Fruit fly (Drosophila melanogaster) whole organism, embryonic: ENCODE measurements around the gene CG13085.
A peak's percentile ranks its signal among the peaks of the same experiment; 100 is the strongest.

ENCODE experiments used
- ATbp ChIP-seq: fragments of 200-800 bp; sonication (Bioruptor generic); optimal IDR thresholded peaks from 2 replicates; lab custom pipeline; 2017; ENCODE audit warnings: missing biosample characterization, mild to moderate bottlenecking, missing genetic modification characterization, missing genetic modification reagents
- B-H1 ChIP-seq: fragments of 200-800 bp; sonication (Bioruptor generic); IDR thresholded peaks from 3 replicates; pipeline ENCODE4 v1.3.6; 2022; ENCODE audit warnings: missing biosample characterization, missing genetic modification characterization
- CG11085 ChIP-seq: fragments of 200-800 bp; sonication (Bioruptor generic); IDR thresholded peaks from 2 replicates; pipeline ENCODE4 v1.3.6; 2022; ENCODE audit warnings: missing biosample characterization, missing genetic modification characterization
- CG12071 ChIP-seq: fragments of 200-800 bp; sonication (Bioruptor generic); optimal IDR thresholded peaks from 3 replicates; lab custom pipeline; 2018; ENCODE audit warnings: missing biosample characterization, mild to moderate bottlenecking, missing genetic modification characterization
- CG15514 ChIP-seq: fragments of 200-800 bp; sonication (Bioruptor generic); optimal IDR thresholded peaks from 3 replicates; lab custom pipeline; 2017; ENCODE audit warnings: missing biosample characterization, missing genetic modification characterization, mild to moderate bottlenecking, moderate library complexity, missing genetic modification reagents
- CG17359 ChIP-seq: fragments of 200-800 bp; sonication (Bioruptor generic); optimal IDR thresholded peaks from 3 replicates; lab custom pipeline; 2018; ENCODE audit warnings: missing biosample characterization, mild to moderate bottlenecking, missing genetic modification characterization, moderate library complexity
- CG17361 ChIP-seq: fragments of 200-800 bp; sonication (Bioruptor generic); IDR thresholded peaks from 3 replicates; pipeline ENCODE4 v1.3.6; 2022; ENCODE audit warnings: missing biosample characterization, missing genetic modification characterization
- CG17568 ChIP-seq: fragments of 200-800 bp; sonication (Bioruptor generic); optimal IDR thresholded peaks from 2 replicates; lab custom pipeline; 2018; ENCODE audit warnings: missing biosample characterization, mild to moderate bottlenecking, missing genetic modification characterization, moderate library complexity
- CG1832 ChIP-seq: fragments of 200-800 bp; sonication (Bioruptor generic); optimal IDR thresholded peaks from 2 replicates; lab custom pipeline; 2017; ENCODE audit warnings: missing biosample characterization, mild to moderate bottlenecking, missing genetic modification characterization, inconsistent platforms
- CG2120 ChIP-seq: fragments of 200-800 bp; sonication (Bioruptor generic); optimal IDR thresholded peaks from 3 replicates; lab custom pipeline; 2016; ENCODE audit warnings: missing biosample characterization, missing genetic modification characterization
- CG32767 ChIP-seq: fragments of 200-800 bp; sonication (Bioruptor generic); IDR thresholded peaks from 2 replicates; pipeline ENCODE4 v1.3.6; 2022; ENCODE audit warnings: missing biosample characterization, missing genetic modification characterization
- CG3281 ChIP-seq: fragments of 200-800 bp; sonication (Bioruptor generic); optimal IDR thresholded peaks from 3 replicates; lab custom pipeline; 2017; ENCODE audit warnings: missing biosample characterization, mild to moderate bottlenecking, missing genetic modification characterization
- CG4424 ChIP-seq: fragments of 200-800 bp; sonication (Bioruptor generic); optimal IDR thresholded peaks from 3 replicates; lab custom pipeline; 2016; ENCODE audit warnings: missing biosample characterization, missing genetic modification characterization
- CG6791 ChIP-seq: fragments of 200-800 bp; sonication (Bioruptor generic); IDR thresholded peaks from 3 replicates; pipeline ENCODE4 v1.3.6; 2022; ENCODE audit warnings: missing biosample characterization, missing genetic modification characterization; ENCODE audit not compliant: partially characterized antibody
- CG7556 ChIP-seq: fragments of 200-800 bp; sonication (Bioruptor generic); optimal IDR thresholded peaks from 2 replicates; lab custom pipeline; 2017; ENCODE audit warnings: missing biosample characterization, mild to moderate bottlenecking, missing genetic modification characterization
- CG7786 ChIP-seq: fragments of 200-800 bp; sonication (Bioruptor generic); optimal IDR thresholded peaks from 2 replicates; lab custom pipeline; 2016; ENCODE audit warnings: missing biosample characterization, missing genetic modification characterization
- CG9817 ChIP-seq: fragments of 200-800 bp; sonication (Bioruptor generic); optimal IDR thresholded peaks from 2 replicates; lab custom pipeline; 2018; ENCODE audit warnings: missing biosample characterization, mild to moderate bottlenecking, missing genetic modification characterization, moderate library complexity
- Camta ChIP-seq: fragments of 200-800 bp; sonication (Bioruptor generic); optimal IDR thresholded peaks from 2 replicates; lab custom pipeline; 2016; ENCODE audit warnings: missing biosample characterization, missing genetic modification characterization
- Deaf1 ChIP-seq: fragments of 200-800 bp; optimal IDR thresholded peaks from 3 replicates; lab custom pipeline; 2019; ENCODE audit warnings: missing biosample characterization, mild to moderate bottlenecking, missing genetic modification characterization, moderate library complexity
- H2.0 ChIP-seq: fragments of 200-800 bp; sonication (Bioruptor generic); IDR thresholded peaks from 2 replicates; pipeline ENCODE4 v1.3.6; 2022; ENCODE audit warnings: missing biosample characterization, missing genetic modification characterization
- Hr3 ChIP-seq: fragments of 200-800 bp; sonication (Bioruptor generic); optimal IDR thresholded peaks from 3 replicates; lab custom pipeline; 2016; ENCODE audit warnings: missing biosample characterization, missing genetic modification characterization
- Mad ChIP-seq: fragments of 200-800 bp; sonication (Bioruptor generic); optimal IDR thresholded peaks from 2 replicates; lab custom pipeline; 2016; ENCODE audit warnings: missing biosample characterization, missing genetic modification characterization
- Mrtf ChIP-seq: fragments of 200-800 bp; sonication (Bioruptor generic); IDR thresholded peaks from 3 replicates; pipeline ENCODE4 v1.3.6; 2022; ENCODE audit warnings: missing biosample characterization, missing genetic modification characterization
- Poxn ChIP-seq: fragments of 200-800 bp; sonication (Bioruptor generic); IDR thresholded peaks from 2 replicates; pipeline ENCODE4 v1.3.6; 2022; ENCODE audit warnings: missing biosample characterization, missing genetic modification characterization
- Ssrp ChIP-seq: fragments of 200-800 bp; sonication (Bioruptor generic); optimal IDR thresholded peaks from 2 replicates; lab custom pipeline; 2018; ENCODE audit warnings: missing biosample characterization, mild to moderate bottlenecking, missing genetic modification characterization, moderate library complexity
- Trl ChIP-seq, 3 experiments: fragments of >200 bp in 2 of 3; fragments of 200-800 bp in 1 of 3; sonication (Bioruptor generic) in 1 of 3; optimal IDR thresholded peaks; 2 replicates in 1 of 3; 3 replicates in 2 of 3; lab custom pipeline; 2016 to 2017; ENCODE audit warnings: missing biosample characterization in 1 of 3, missing genetic modification characterization in 1 of 3
- az2 ChIP-seq: fragments of 200-800 bp; sonication (Bioruptor generic); optimal IDR thresholded peaks from 3 replicates; lab custom pipeline; 2016; ENCODE audit warnings: missing biosample characterization, missing genetic modification characterization
- bowl ChIP-seq: fragments of 200-800 bp; sonication (Bioruptor generic); IDR thresholded peaks from 2 replicates; pipeline ENCODE4 v1.3.6; 2022; ENCODE audit warnings: missing biosample characterization, missing genetic modification characterization
- bsh ChIP-seq, 2 experiments: fragments of 200-800 bp; sonication (Bioruptor generic); optimal IDR thresholded peaks; 2 replicates each; lab custom pipeline; 2017 to 2018; ENCODE audit warnings: mild to moderate bottlenecking in 2 of 2, missing biosample characterization in 2 of 2, missing genetic modification characterization in 2 of 2, moderate library complexity in 1 of 2
- corto ChIP-seq: fragments of 200-800 bp; sonication (Bioruptor generic); optimal IDR thresholded peaks from 2 replicates; lab custom pipeline; 2016; ENCODE audit warnings: missing biosample characterization, mild to moderate bottlenecking, missing genetic modification characterization, moderate library complexity
- dati ChIP-seq: fragments of 200-800 bp; sonication (Bioruptor generic); IDR thresholded peaks from 2 replicates; pipeline ENCODE4 v1.3.6; 2022; ENCODE audit warnings: missing biosample characterization, missing genetic modification characterization
- dysf ChIP-seq: fragments of 200-800 bp; sonication (Bioruptor generic); IDR thresholded peaks from 3 replicates; pipeline ENCODE4 v1.3.6; 2022; ENCODE audit warnings: missing biosample characterization, missing genetic modification characterization
- fd102C ChIP-seq: fragments of 200-800 bp; sonication (Bioruptor generic); optimal IDR thresholded peaks from 2 replicates; lab custom pipeline; 2018; ENCODE audit warnings: missing biosample characterization, mild to moderate bottlenecking, missing genetic modification characterization, moderate library complexity
- gce ChIP-seq: fragments of 200-800 bp; sonication (Bioruptor generic); IDR thresholded peaks from 3 replicates; pipeline ENCODE4 v1.3.6; 2022; ENCODE audit warnings: missing biosample characterization, missing genetic modification characterization
- gem ChIP-seq: fragments of 200-800 bp; sonication (Bioruptor generic); optimal IDR thresholded peaks from 2 replicates; lab custom pipeline; 2019; ENCODE audit warnings: missing biosample characterization, mild to moderate bottlenecking, missing genetic modification characterization, moderate library complexity
- grau ChIP-seq: fragments of 200-800 bp; optimal IDR thresholded peaks from 3 replicates; lab custom pipeline; 2019; ENCODE audit warnings: missing biosample characterization, mild to moderate bottlenecking, missing genetic modification characterization, moderate library complexity
- hkb ChIP-seq, 2 experiments: fragments of 200-800 bp in 1 of 2; fragments of >200 bp in 1 of 2; sonication (Bioruptor generic) in 1 of 2; IDR thresholded peaks in 1 of 2; optimal IDR thresholded peaks in 1 of 2; 2 replicates each; pipeline versions ENCODE4 v1.3.6 to Lab custom; 2017 to 2022; ENCODE audit warnings: missing biosample characterization in 1 of 2, missing genetic modification characterization in 1 of 2
- ind ChIP-seq: fragments of 200-800 bp; sonication (Bioruptor generic); optimal IDR thresholded peaks from 3 replicates; lab custom pipeline; 2016; ENCODE audit warnings: missing biosample characterization, missing genetic modification characterization
- knrl ChIP-seq: fragments of 200-800 bp; sonication (Bioruptor generic); IDR thresholded peaks from 3 replicates; pipeline ENCODE4 v1.3.6; 2022; ENCODE audit warnings: missing biosample characterization, missing genetic modification characterization; ENCODE audit not compliant: partially characterized antibody
- lab ChIP-seq: fragments of 200-800 bp; sonication (Bioruptor generic); optimal IDR thresholded peaks from 3 replicates; lab custom pipeline; 2017; ENCODE audit warnings: missing biosample characterization, missing genetic modification characterization, mild to moderate bottlenecking, moderate library complexity, missing genetic modification reagents
- oc ChIP-seq: fragments of 200-800 bp; sonication (Bioruptor generic); optimal IDR thresholded peaks from 2 replicates; lab custom pipeline; 2018; ENCODE audit warnings: missing biosample characterization, mild to moderate bottlenecking, missing genetic modification characterization, moderate library complexity
- pan ChIP-seq, 4 experiments: fragments of >200 bp in 3 of 4; fragments of 200-800 bp in 1 of 4; sonication (Bioruptor generic) in 1 of 4; optimal IDR thresholded peaks in 3 of 4; IDR thresholded peaks in 1 of 4; 2 replicates each; pipeline versions ENCODE4 v1.3.6 to Lab custom; 2017 to 2022; ENCODE audit warnings: missing biosample characterization in 2 of 4, missing genetic modification characterization in 2 of 4, mixed read lengths in 1 of 4
- pho ChIP-seq: fragments of 200-800 bp; sonication (Bioruptor generic); optimal IDR thresholded peaks from 2 replicates; lab custom pipeline; 2016; ENCODE audit warnings: missing biosample characterization, missing genetic modification characterization
- sd ChIP-seq: fragments of 200-800 bp; sonication (Bioruptor generic); optimal IDR thresholded peaks from 3 replicates; lab custom pipeline; 2018; ENCODE audit warnings: missing biosample characterization, mild to moderate bottlenecking, missing genetic modification characterization, moderate library complexity
- shn ChIP-seq: fragments of 200-800 bp; sonication (Bioruptor generic); optimal IDR thresholded peaks from 3 replicates; lab custom pipeline; 2016; ENCODE audit warnings: missing biosample characterization, missing genetic modification characterization
- sug ChIP-seq: fragments of 200-800 bp; optimal IDR thresholded peaks from 2 replicates; lab custom pipeline; 2019; ENCODE audit warnings: missing biosample characterization, mild to moderate bottlenecking, missing genetic modification characterization, moderate library complexity
- tup ChIP-seq: fragments of 200-800 bp; sonication (Bioruptor generic); optimal IDR thresholded peaks from 2 replicates; lab custom pipeline; 2016; ENCODE audit warnings: missing biosample characterization, mild to moderate bottlenecking, missing genetic modification characterization, moderate library complexity
- vfl ChIP-seq: fragments of 200-800 bp; sonication (Bioruptor generic); optimal IDR thresholded peaks from 2 replicates; lab custom pipeline; 2016; ENCODE audit warnings: missing biosample characterization, missing genetic modification characterization

The CG13085 gene

DNA sequence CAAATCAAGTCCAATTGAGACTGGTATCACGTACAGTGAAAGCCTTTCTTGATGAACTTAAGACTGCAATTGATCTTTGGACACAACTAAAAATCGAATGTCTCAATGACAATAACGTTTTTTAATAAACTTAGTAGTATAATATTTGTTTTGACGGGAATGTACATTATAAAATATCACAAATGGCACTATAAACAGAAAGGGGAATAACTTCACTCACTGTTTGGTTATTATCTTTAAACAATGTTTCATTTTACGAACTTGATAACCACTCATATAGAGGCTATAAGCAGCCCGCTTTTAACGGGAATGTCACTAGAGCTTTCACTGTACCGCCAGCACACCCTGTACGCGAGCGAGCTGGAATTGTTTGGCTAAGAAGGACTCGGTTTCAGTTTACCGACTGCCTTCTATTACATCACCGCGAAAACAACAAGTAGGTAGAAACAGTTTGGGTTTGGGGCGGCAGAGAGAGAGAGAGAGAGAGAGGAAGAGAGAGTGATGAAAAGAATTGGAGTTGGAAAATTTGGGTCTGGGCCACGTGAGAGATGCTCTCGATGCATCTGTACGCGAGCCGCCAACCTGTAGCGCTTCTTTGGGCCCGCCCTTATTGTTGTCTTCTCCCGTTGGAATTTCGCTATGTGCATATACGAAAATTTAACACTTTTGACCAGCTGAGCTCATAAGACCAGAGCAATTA lies 26.1 kb upstream of the CG13085 start (continued):
- TF ChIP-seq bowl (no peak), Trl (optimal IDR thresholded peaks at IDR 0.05; lab: Kevin White, UChicago) (peak; percentile 78 to 81), Trl (GFP tag; optimal IDR thresholded peaks at IDR 0.05; lab: Kevin White, UChicago) (no peak), CG9817 (tag; lab: Kevin White, UChicago) (no peak), gce (GFP tag; lab: Robert Waterston, UW) (no peak), Hr3 (no peak), pho (GFP tag; lab: Kevin White, UChicago) (peak; percentile 20), bsh (GFP tag; optimal IDR thresholded peaks at IDR 0.05; lab: Kevin White, UChicago) (peak in 1 of 2 experiments; percentile 22), CG15514 (GFP tag; lab: Kevin White, UChicago) (peak; percentile 10), ind (peak; percentile 22), CG1832 (GFP tag; lab: Kevin White, UChicago) (no peak), Camta (GFP tag; lab: Kevin White, UChicago) (no peak), Mad (GFP tag; lab: Kevin White, UChicago) (no peak), shn (GFP tag; lab: Kevin White, UChicago) (peak; percentile 16), knrl (GFP tag; lab: Robert Waterston, UW) (no peak), gem (tag; lab: Kevin White, UChicago) (peak; percentile 53), Ssrp (no peak), Mrtf (no peak), tup (no peak), vfl (peak; percentile 18), CG4424 (GFP tag; lab: Kevin White, UChicago) (no peak), CG17568 (GFP tag; lab: Kevin White, UChicago) (no peak), CG7556 (peak; percentile 40), oc (tag; lab: Kevin White, UChicago) (no peak), pan (optimal IDR thresholded peaks at IDR 0.05; lab: Kevin White, UChicago) (no peak), pan (GFP tag; optimal IDR thresholded peaks at IDR 0.05 in 1 of 2, IDR thresholded peaks at IDR 0.05 in 1 of 2) (peak in 1 of 2 experiments; percentile 30), CG7786 (GFP tag; lab: Kevin White, UChicago) (no peak), grau (tag; lab: Kevin White, UChicago) (peak; percentile 83), hkb (optimal IDR thresholded peaks at IDR 0.05; lab: Kevin White, UChicago) (no peak), hkb (GFP tag; IDR thresholded peaks at IDR 0.05; lab: Robert Waterston, UW) (no peak), CG2120 (peak; percentile 66), dysf (peak; percentile 43; the same call in 2 of the 3 replicates), Deaf1 (tag; lab: Kevin White, UChicago) (peak; percentile 17), lab (peak; percentile 32), CG32767 (GFP tag; lab: Robert Waterston, UW) (no peak), ATbp (GFP tag; lab: Kevin White, UChicago) (peak; percentile 20), az2 (GFP tag; lab: Kevin White, UChicago) (peak; percentile 16), dati (GFP tag; lab: Robert Waterston, UW) (no peak), fd102C (GFP tag; lab: Kevin White, UChicago) (no peak), B-H1 (GFP tag; lab: Robert Waterston, UW) (no peak), sug (tag; lab: Kevin White, UChicago) (no peak), CG6791 (GFP tag; lab: Robert Waterston, UW) (no peak), corto (no peak), H2.0 (GFP tag; lab: Robert Waterston, UW) (no peak), sd (tag; lab: Kevin White, UChicago) (peak; percentile 25), CG11085 (no peak), CG17361 (GFP tag; lab: Robert Waterston, UW) (peak; percentile 51; the same call in 2 of the 3 replicates), CG17359 (tag; lab: Kevin White, UChicago) (peak; percentile 29), Poxn (no peak), CG12071 (GFP tag; lab: Kevin White, UChicago) (no peak), CG3281 (GFP tag; lab: Kevin White, UChicago) (peak; percentile 39)
